Worm (Caenorhabditis elegans) whole organism, early embryonic: ENCODE results near the gene F42A8.1.

ENCODE experiments used
- B0310.2 ChIP-seq: sonication (generic microtip); optimal IDR thresholded peaks from 2 replicates; lab custom pipeline; 2016; ENCODE audit warnings: mild to moderate bottlenecking, missing genetic modification characterization, missing compliant biosample characterization
- F13C5.2 ChIP-seq: sonication (generic microtip); optimal IDR thresholded peaks from 2 replicates; lab custom pipeline; 2017; ENCODE audit warnings: mild to moderate bottlenecking, missing genetic modification characterization, inconsistent platforms, missing compliant biosample characterization
- aly-1 ChIP-seq: sonication (generic microtip); optimal IDR thresholded peaks from 2 replicates; lab custom pipeline; 2016; ENCODE audit warnings: missing genetic modification characterization, missing compliant biosample characterization
- ama-1 ChIP-seq: fragments of 150-350 bp; optimal IDR thresholded peaks from 2 replicates; lab custom pipeline; 2014
- ceh-13 ChIP-seq: fragments of 200-800 bp; sonication (Bioruptor generic); optimal IDR thresholded peaks from 2 replicates; lab custom pipeline; 2018; ENCODE audit warnings: mild to moderate bottlenecking, missing genetic modification characterization, missing compliant biosample characterization
- ceh-36 ChIP-seq: sonication (generic microtip); optimal IDR thresholded peaks from 2 replicates; lab custom pipeline; 2016; ENCODE audit warnings: missing genetic modification characterization, inconsistent platforms, missing compliant biosample characterization
- ets-7 ChIP-seq: sonication (generic microtip); optimal IDR thresholded peaks from 2 replicates; lab custom pipeline; 2016; ENCODE audit warnings: missing genotype, missing genetic modification characterization, missing compliant biosample characterization
- flt-1 ChIP-seq: fragments of 200-800 bp; sonication (Bioruptor generic); IDR thresholded peaks from 2 replicates; pipeline ENCODE4 v1.3.6; 2022; ENCODE audit warnings: missing genetic modification characterization, missing compliant biosample characterization
- hmbx-1 ChIP-seq: sonication (generic microtip); optimal IDR thresholded peaks from 2 replicates; lab custom pipeline; 2016; ENCODE audit warnings: mild to moderate bottlenecking, missing genetic modification characterization, missing compliant biosample characterization
- hmg-4 ChIP-seq: fragments of 200-800 bp; sonication (Bioruptor generic); optimal IDR thresholded peaks from 2 replicates; lab custom pipeline; 2018; ENCODE audit warnings: mild to moderate bottlenecking, missing genetic modification characterization, missing compliant biosample characterization
- hnd-1 ChIP-seq: sonication (generic microtip); optimal IDR thresholded peaks from 2 replicates; lab custom pipeline; 2016; ENCODE audit warnings: missing genetic modification characterization, missing compliant biosample characterization
- pes-1 ChIP-seq: fragments of 200-800 bp; sonication (Bioruptor generic); IDR thresholded peaks from 2 replicates; pipeline ENCODE4 v1.3.6; 2022; ENCODE audit warnings: missing genetic modification reagents, missing genetic modification characterization, missing compliant biosample characterization
- scrt-1 ChIP-seq: fragments of 200-800 bp; sonication (Bioruptor generic); IDR thresholded peaks from 2 replicates; pipeline ENCODE4 v1.3.6; 2022; ENCODE audit warnings: missing genetic modification characterization, missing compliant biosample characterization
- sea-1 ChIP-seq: fragments of 200-800 bp; sonication (Bioruptor generic); conservative IDR thresholded peaks from 2 replicates; pipeline ENCODE4 v1.3.6; 2022; ENCODE audit warnings: missing genetic modification characterization, missing compliant biosample characterization
- tbx-11 ChIP-seq: fragments of 200-800 bp; sonication (Bioruptor generic); IDR thresholded peaks from 2 replicates; pipeline ENCODE4 v1.3.6; 2022; ENCODE audit warnings: missing genetic modification characterization, missing compliant biosample characterization
- tbx-37 ChIP-seq: fragments of 200-800 bp; sonication (Bioruptor generic); conservative IDR thresholded peaks from 2 replicates; pipeline ENCODE4 v1.3.6; 2022; ENCODE audit warnings: missing genetic modification reagents, missing genetic modification characterization, missing compliant biosample characterization
- tra-4 ChIP-seq: sonication (generic microtip); optimal IDR thresholded peaks from 2 replicates; lab custom pipeline; 2017; ENCODE audit warnings: missing genetic modification characterization, missing compliant biosample characterization

The F42A8.1 gene

DNA sequence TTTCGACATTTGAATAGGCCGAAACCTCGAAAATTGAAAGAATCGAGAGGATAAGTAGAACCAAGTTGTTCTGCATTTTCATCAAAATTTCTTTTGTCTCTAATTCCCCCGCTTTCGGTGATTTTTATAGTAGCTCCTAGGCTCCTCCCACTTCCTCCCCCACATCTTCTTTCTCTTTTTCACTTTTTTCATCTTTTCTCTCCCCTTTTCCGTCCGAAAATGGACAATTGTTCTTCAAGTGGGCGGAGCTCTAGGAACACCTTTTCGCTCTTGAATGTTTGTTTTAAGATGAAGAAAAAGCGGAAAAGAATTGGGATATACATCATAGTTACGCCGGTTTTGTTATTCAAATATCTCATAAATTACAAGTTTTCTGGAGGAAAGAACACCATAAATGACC is at the start of gene F42A8.1:
Gene F42A8.1, minus strand, starts transcription at position 101 of the 400 bp plus-strand sequence.
- TF ChIP-seq F13C5.2 (no peak), sea-1 (GFP tag; lab: Robert Waterston, UW) (0 out of 2 replicates have a peak, but pooled peaks have one; percentile 44)

DNA sequence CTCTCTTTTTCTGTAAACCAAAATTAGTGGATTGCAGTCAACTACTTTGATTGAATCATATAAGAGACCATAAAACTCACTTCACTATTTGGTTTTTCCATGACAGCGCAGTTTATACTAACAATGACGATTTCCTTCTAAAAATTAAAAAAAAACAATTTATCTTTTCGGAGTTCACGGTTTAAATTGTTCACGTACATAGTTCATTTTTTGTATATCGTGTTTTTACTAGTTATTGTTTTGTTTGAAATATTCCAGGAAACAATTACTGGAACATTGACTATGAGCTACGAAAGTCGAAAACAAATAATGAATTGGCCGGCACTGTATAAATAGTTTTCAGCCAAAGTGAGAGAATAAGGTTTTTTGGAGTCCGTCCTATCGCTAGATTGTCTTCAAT is 46.3 kb upstream of the F42A8.1 start, which contains the start of gene lido-17:
Gene lido-17, minus strand, starts transcription at position 101 of the 400 bp plus-strand sequence.
- no peak for TF ChIP-seq ceh-13 (GFP tag; lab: Kevin White, UChicago)
- no peak for TF ChIP-seq ceh-36 (tag; lab: Kevin White, UChicago)
- no peak for TF ChIP-seq hmg-4
- TF ChIP-seq pes-1 (GFP tag; lab: Robert Waterston, UW) = no peak
- no peak for TF ChIP-seq tbx-11
- no peak for TF ChIP-seq tbx-37
- TF ChIP-seq tra-4 (tag; lab: Kevin White, UChicago) = no peak
- no peak for TF ChIP-seq hnd-1 (tag; lab: Kevin White, UChicago)
- TF ChIP-seq F13C5.2 = no peak
- TF ChIP-seq B0310.2 (tag; lab: Kevin White, UChicago) = no peak
- no peak for TF ChIP-seq sea-1 (GFP tag; lab: Robert Waterston, UW)
- TF ChIP-seq ama-1 = no peak
- TF ChIP-seq scrt-1 (GFP tag; lab: Robert Waterston, UW) = no peak
- no peak for TF ChIP-seq hmbx-1 (tag; lab: Kevin White, UChicago)
- no peak for TF ChIP-seq ets-7
- no peak for TF ChIP-seq aly-1

DNA sequence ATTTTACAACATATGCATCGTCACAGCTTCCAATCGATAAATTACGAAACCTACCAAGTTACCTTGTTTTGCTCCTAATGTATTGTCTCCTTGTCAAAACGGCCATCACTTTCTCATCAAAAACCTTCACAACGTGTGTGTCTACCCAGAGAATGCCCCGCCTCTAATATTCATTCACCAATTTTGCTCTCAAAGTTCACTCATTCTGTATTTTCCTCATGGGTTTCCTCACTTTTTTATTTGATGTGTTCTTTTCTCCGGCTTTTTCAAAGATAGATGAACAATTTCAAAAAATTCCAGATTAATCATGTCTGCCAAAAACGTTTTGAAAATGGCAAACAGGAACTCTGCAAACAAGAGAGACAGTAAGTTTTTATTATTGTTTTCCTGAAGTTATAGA is 38.9 kb upstream of the F42A8.1 start, which contains the start of gene C06C3.7:
Gene C06C3.7, plus strand, starts transcription at position 301 of the 400 bp plus-strand sequence.
- TF ChIP-seq hnd-1 (tag; lab: Kevin White, UChicago) (no peak), F13C5.2 (no peak), ceh-13 (GFP tag; lab: Kevin White, UChicago) (no peak), hmg-4 (no peak), pes-1 (GFP tag; lab: Robert Waterston, UW) (no peak), tbx-37 (no peak), sea-1 (GFP tag; lab: Robert Waterston, UW) (no peak), hmbx-1 (tag; lab: Kevin White, UChicago) (no peak), ama-1 (no peak), scrt-1 (GFP tag; lab: Robert Waterston, UW) (no peak), ceh-36 (tag; lab: Kevin White, UChicago) (no peak), aly-1 (no peak), tbx-11 (no peak), tra-4 (tag; lab: Kevin White, UChicago) (no peak), ets-7 (no peak)

ce11 chrII:9379796-9380195 is 33.4 kb upstream of the F42A8.1 start, which contains the start of gene srh-48:
Gene srh-48, plus strand, starts transcription at chrII:9380096.
- TF ChIP-seq ceh-13 (GFP tag; lab: Kevin White, UChicago) = no peak
- no peak for TF ChIP-seq ceh-36 (tag; lab: Kevin White, UChicago)
- no peak for TF ChIP-seq F13C5.2
- no peak for TF ChIP-seq B0310.2 (tag; lab: Kevin White, UChicago)

- TF ChIP-seq ceh-36 (tag; lab: Kevin White, UChicago) = no peak
- no peak for TF ChIP-seq sea-1 (GFP tag; lab: Robert Waterston, UW)
- no peak for TF ChIP-seq tra-4 (tag; lab: Kevin White, UChicago)
- TF ChIP-seq hnd-1 (tag; lab: Kevin White, UChicago) = no peak
- no peak for TF ChIP-seq hmbx-1 (tag; lab: Kevin White, UChicago)
- TF ChIP-seq tbx-11 = no peak
- TF ChIP-seq ceh-13 (GFP tag; lab: Kevin White, UChicago) = no peak
- no peak for TF ChIP-seq aly-1
- no peak for TF ChIP-seq pes-1 (GFP tag; lab: Robert Waterston, UW)
- no peak for TF ChIP-seq ets-7
- TF ChIP-seq tbx-37 = no peak
- no peak for TF ChIP-seq hmg-4
- no peak for TF ChIP-seq flt-1
- no peak for TF ChIP-seq B0310.2 (tag; lab: Kevin White, UChicago)
These were observed 31.8 kb upstream of the F42A8.1 start for ce11 chrII:9378174-9378573.

DNA sequence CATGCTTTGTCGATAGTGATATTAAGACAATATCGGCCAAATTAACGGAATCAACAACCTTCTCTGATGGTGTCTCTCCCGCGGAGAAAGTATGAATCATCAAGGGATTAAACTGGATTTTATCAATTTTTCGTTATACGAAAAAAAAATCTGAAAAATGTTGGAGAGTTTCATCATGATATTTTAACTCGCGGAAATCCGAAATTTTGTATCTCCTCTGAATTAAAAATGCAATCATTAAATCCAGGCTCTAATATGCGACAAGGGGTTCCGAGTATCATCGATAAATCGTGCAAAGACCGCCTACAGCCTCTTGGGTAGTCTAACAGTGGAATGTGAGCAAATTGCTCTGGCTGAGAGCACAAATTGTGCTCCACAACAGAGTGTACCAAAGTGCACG is 30.8 kb upstream of the F42A8.1 start, which contains the start of gene C06C3.10:
Gene C06C3.10, minus strand, starts transcription at position 101 of the 400 bp plus-strand sequence.
- TF ChIP-seq scrt-1 (GFP tag; lab: Robert Waterston, UW) = no peak
- TF ChIP-seq ceh-13 (GFP tag; lab: Kevin White, UChicago) = no peak
- no peak for TF ChIP-seq F13C5.2
- TF ChIP-seq hmbx-1 (tag; lab: Kevin White, UChicago) = no peak
- no peak for TF ChIP-seq B0310.2 (tag; lab: Kevin White, UChicago)
- TF ChIP-seq ceh-36 (tag; lab: Kevin White, UChicago) = no peak
- no peak for TF ChIP-seq sea-1 (GFP tag; lab: Robert Waterston, UW)
- no peak for TF ChIP-seq tbx-11
- no peak for TF ChIP-seq ets-7

DNA sequence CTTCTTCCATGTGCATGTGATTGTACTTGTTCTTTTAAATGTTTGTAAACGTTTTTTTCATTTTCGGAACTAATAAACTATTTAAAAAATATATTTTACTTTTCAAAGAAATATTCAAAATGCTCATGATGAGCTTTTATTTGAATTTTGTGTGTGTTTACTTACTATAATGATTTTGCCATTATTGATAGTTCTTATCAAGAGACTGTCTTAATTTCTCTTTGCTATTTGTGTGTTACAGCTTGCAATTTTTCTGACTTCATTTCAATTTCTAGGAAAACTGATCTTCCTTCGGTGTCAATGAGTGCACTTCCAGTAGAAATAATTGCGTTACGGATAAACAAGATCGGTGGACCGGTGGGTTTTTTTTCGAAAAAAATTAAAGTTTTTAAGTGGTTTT is 28.4 kb upstream of the F42A8.1 start, which contains the start of gene C06C3.12:
Gene C06C3.12, plus strand, starts transcription at position 301 of the 400 bp plus-strand sequence.
- no peak for TF ChIP-seq sea-1 (GFP tag; lab: Robert Waterston, UW)
- no peak for TF ChIP-seq ceh-13 (GFP tag; lab: Kevin White, UChicago)
- TF ChIP-seq hmg-4 = no peak
- no peak for TF ChIP-seq tbx-11
- no peak for TF ChIP-seq B0310.2 (tag; lab: Kevin White, UChicago)
- TF ChIP-seq tbx-37 = no peak
- no peak for TF ChIP-seq F13C5.2
- no peak for TF ChIP-seq scrt-1 (GFP tag; lab: Robert Waterston, UW)
- no peak for TF ChIP-seq tra-4 (tag; lab: Kevin White, UChicago)
- TF ChIP-seq flt-1 = no peak
- no peak for TF ChIP-seq pes-1 (GFP tag; lab: Robert Waterston, UW)
- TF ChIP-seq ama-1 = no peak
- no peak for TF ChIP-seq ceh-36 (tag; lab: Kevin White, UChicago)
- TF ChIP-seq hnd-1 (tag; lab: Kevin White, UChicago) = no peak
- TF ChIP-seq hmbx-1 (tag; lab: Kevin White, UChicago) = no peak
- TF ChIP-seq ets-7 = no peak
- TF ChIP-seq aly-1 = no peak

ce11 chrII:9372991-9373390 is 26.6 kb upstream of the F42A8.1 start, which contains the start of gene C06C3.4:
Gene C06C3.4, plus strand, starts transcription at chrII:9373291.
- TF ChIP-seq pes-1 (GFP tag; lab: Robert Waterston, UW) = no peak
- TF ChIP-seq hnd-1 (tag; lab: Kevin White, UChicago) = no peak
- no peak for TF ChIP-seq tra-4 (tag; lab: Kevin White, UChicago)
- TF ChIP-seq ama-1 = no peak
- no peak for TF ChIP-seq aly-1
- no peak for TF ChIP-seq tbx-37
- TF ChIP-seq hmg-4 = no peak
- TF ChIP-seq flt-1 = no peak
- TF ChIP-seq ets-7 = no peak
- TF ChIP-seq B0310.2 (tag; lab: Kevin White, UChicago) = no peak
- TF ChIP-seq hmbx-1 (tag; lab: Kevin White, UChicago) = no peak
- no peak for TF ChIP-seq F13C5.2
- no peak for TF ChIP-seq scrt-1 (GFP tag; lab: Robert Waterston, UW)
- TF ChIP-seq ceh-36 (tag; lab: Kevin White, UChicago) = no peak
